Fruit fly (Drosophila melanogaster) whole organism, embryonic: ENCODE results near the gene fne.

Experiments used
- CG10209 ChIP-seq: fragments of 200-800 bp; sonication (Bioruptor generic); optimal IDR thresholded peaks from 3 replicates; lab custom pipeline; 2017; ENCODE audit warnings: missing biosample characterization, mild to moderate bottlenecking, missing genetic modification characterization, missing genetic modification reagents
- CG10267 ChIP-seq: fragments of 200-800 bp; sonication (Bioruptor generic); optimal IDR thresholded peaks from 2 replicates; lab custom pipeline; 2018; ENCODE audit warnings: missing biosample characterization, mild to moderate bottlenecking, missing genetic modification characterization, moderate library complexity
- CG11085 ChIP-seq: fragments of 200-800 bp; sonication (Bioruptor generic); IDR thresholded peaks from 2 replicates; pipeline ENCODE4 v1.3.6; 2022; ENCODE audit warnings: missing biosample characterization, missing genetic modification characterization
- CG11695 ChIP-seq: fragments of 200-800 bp; sonication (Bioruptor generic); IDR thresholded peaks from 3 replicates; pipeline ENCODE4 v1.3.6; 2022; ENCODE audit warnings: missing biosample characterization, missing genetic modification characterization
- CG12659 ChIP-seq: fragments of 200-800 bp; sonication (Bioruptor generic); optimal IDR thresholded peaks from 3 replicates; lab custom pipeline; 2017; ENCODE audit warnings: mild to moderate bottlenecking, missing biosample characterization, missing genetic modification reagents, missing genetic modification characterization
- CG14667 ChIP-seq: fragments of 200-800 bp; sonication (Bioruptor generic); IDR thresholded peaks from 2 replicates; pipeline ENCODE4 v1.3.6; 2022; ENCODE audit warnings: missing biosample characterization, missing genetic modification characterization
- CG17186 ChIP-seq: fragments of 200-800 bp; sonication (Bioruptor generic); optimal IDR thresholded peaks from 3 replicates; lab custom pipeline; 2017; ENCODE audit warnings: missing biosample characterization, missing genetic modification reagents, missing genetic modification characterization
- CG17829 ChIP-seq: fragments of 200-800 bp; optimal IDR thresholded peaks from 2 replicates; lab custom pipeline; 2019; ENCODE audit warnings: missing biosample characterization, mild to moderate bottlenecking, missing genetic modification characterization, moderate library complexity
- CG2678 ChIP-seq: fragments of 200-800 bp; sonication (Bioruptor generic); optimal IDR thresholded peaks from 3 replicates; lab custom pipeline; 2019; ENCODE audit warnings: missing biosample characterization, mild to moderate bottlenecking, missing genetic modification characterization, moderate library complexity
- CG2712 ChIP-seq: fragments of 200-800 bp; optimal IDR thresholded peaks from 3 replicates; lab custom pipeline; 2019; ENCODE audit warnings: missing biosample characterization, mild to moderate bottlenecking, missing genetic modification characterization, moderate library complexity
- CG34422 ChIP-seq: fragments of 200-800 bp; sonication (Bioruptor generic); IDR thresholded peaks from 3 replicates; pipeline ENCODE4 v1.3.6; 2022; ENCODE audit warnings: missing biosample characterization, missing genetic modification characterization
- CG6791 ChIP-seq: fragments of 200-800 bp; sonication (Bioruptor generic); IDR thresholded peaks from 3 replicates; pipeline ENCODE4 v1.3.6; 2022; ENCODE audit warnings: missing biosample characterization, missing genetic modification characterization; ENCODE audit not compliant: partially characterized antibody
- CG6854 ChIP-seq: fragments of 200-800 bp; sonication (Bioruptor generic); optimal IDR thresholded peaks from 3 replicates; lab custom pipeline; 2017; ENCODE audit warnings: missing biosample characterization, mild to moderate bottlenecking, missing genetic modification characterization
- CG8089 ChIP-seq: fragments of 200-800 bp; sonication (Bioruptor generic); optimal IDR thresholded peaks from 3 replicates; lab custom pipeline; 2016; ENCODE audit warnings: missing biosample characterization, missing genetic modification characterization
- CG9727 ChIP-seq: fragments of 200-800 bp; sonication (Bioruptor generic); optimal IDR thresholded peaks from 3 replicates; lab custom pipeline; 2017; ENCODE audit warnings: missing biosample characterization, mild to moderate bottlenecking, missing genetic modification characterization
- D19A ChIP-seq: fragments of 200-800 bp; optimal IDR thresholded peaks from 3 replicates; lab custom pipeline; 2019; ENCODE audit warnings: missing biosample characterization, mild to moderate bottlenecking, missing genetic modification characterization, moderate library complexity
- D19B ChIP-seq: fragments of 200-800 bp; sonication (Bioruptor generic); optimal IDR thresholded peaks from 2 replicates; lab custom pipeline; 2017; ENCODE audit warnings: missing biosample characterization, mild to moderate bottlenecking, missing genetic modification characterization
- Doc3 ChIP-seq: fragments of 200-800 bp; sonication (Bioruptor generic); IDR thresholded peaks from 3 replicates; pipeline ENCODE4 v1.3.6; 2022; ENCODE audit warnings: missing biosample characterization, missing genetic modification characterization; ENCODE audit not compliant: partially characterized antibody
- Dref ChIP-seq: fragments of 200-800 bp; sonication (Bioruptor generic); IDR thresholded peaks from 2 replicates; pipeline ENCODE4 v1.3.6; 2022; ENCODE audit warnings: missing biosample characterization, missing genetic modification characterization
- Eip74EF ChIP-seq, 2 experiments: fragments of 200-800 bp in 1 of 2; fragments of >200 bp in 1 of 2; sonication (Bioruptor generic) in 1 of 2; optimal IDR thresholded peaks; 2 replicates each; lab custom pipeline; 2017 to 2019; ENCODE audit warnings: missing biosample characterization in 2 of 2, missing genetic modification characterization in 2 of 2, mild to moderate bottlenecking in 1 of 2, moderate library complexity in 1 of 2
- Fer1 ChIP-seq: fragments of 200-800 bp; sonication (Bioruptor generic); optimal IDR thresholded peaks from 2 replicates; lab custom pipeline; 2017; ENCODE audit warnings: missing biosample characterization, mild to moderate bottlenecking, missing genetic modification characterization
- Hr3 ChIP-seq: fragments of 200-800 bp; sonication (Bioruptor generic); optimal IDR thresholded peaks from 3 replicates; lab custom pipeline; 2016; ENCODE audit warnings: missing biosample characterization, missing genetic modification characterization
- Hr39 ChIP-seq: fragments of >200 bp; optimal IDR thresholded peaks from 2 replicates; lab custom pipeline; 2017
- Hr51 ChIP-seq, 2 experiments: fragments of 200-800 bp; sonication (Bioruptor generic); optimal IDR thresholded peaks; 2 replicates in 1 of 2; 3 replicates in 1 of 2; lab custom pipeline; 2016 to 2018; ENCODE audit warnings: missing biosample characterization in 2 of 2, missing genetic modification characterization in 2 of 2, mild to moderate bottlenecking in 1 of 2, moderate library complexity in 1 of 2
- Mad ChIP-seq: fragments of 200-800 bp; sonication (Bioruptor generic); optimal IDR thresholded peaks from 2 replicates; lab custom pipeline; 2016; ENCODE audit warnings: missing biosample characterization, missing genetic modification characterization
- NfI ChIP-seq: fragments of 200-800 bp; sonication (Bioruptor generic); optimal IDR thresholded peaks from 3 replicates; lab custom pipeline; 2018; ENCODE audit warnings: missing biosample characterization, mild to moderate bottlenecking, missing genetic modification characterization, moderate library complexity
- Oli ChIP-seq: fragments of 200-800 bp; sonication (Bioruptor generic); optimal IDR thresholded peaks from 2 replicates; lab custom pipeline; 2018; ENCODE audit warnings: missing biosample characterization, mild to moderate bottlenecking, missing genetic modification characterization, moderate library complexity
- Six4 ChIP-seq: fragments of 200-800 bp; sonication (Bioruptor generic); optimal IDR thresholded peaks from 2 replicates; lab custom pipeline; 2016; ENCODE audit warnings: missing biosample characterization, missing genetic modification characterization
- Ssrp ChIP-seq: fragments of 200-800 bp; sonication (Bioruptor generic); optimal IDR thresholded peaks from 2 replicates; lab custom pipeline; 2018; ENCODE audit warnings: missing biosample characterization, mild to moderate bottlenecking, missing genetic modification characterization, moderate library complexity
- Vsx1 ChIP-seq: fragments of 200-800 bp; sonication (Bioruptor generic); optimal IDR thresholded peaks from 2 replicates; lab custom pipeline; 2017; ENCODE audit warnings: missing biosample characterization, mild to moderate bottlenecking, missing genetic modification characterization, missing genetic modification reagents
- ase ChIP-seq: fragments of 200-800 bp; sonication (Bioruptor generic); IDR thresholded peaks from 3 replicates; pipeline ENCODE4 v1.3.6; 2022; ENCODE audit warnings: missing biosample characterization, missing genetic modification characterization
- bigmax ChIP-seq: fragments of 200-800 bp; sonication (Bioruptor generic); optimal IDR thresholded peaks from 2 replicates; lab custom pipeline; 2018; ENCODE audit warnings: missing biosample characterization, mild to moderate bottlenecking, missing genetic modification characterization
- chinmo ChIP-seq: fragments of 200-800 bp; sonication (Bioruptor generic); IDR thresholded peaks from 4 replicates; pipeline ENCODE4 v1.3.6; 2022; ENCODE audit warnings: missing biosample characterization, missing genetic modification characterization; ENCODE audit not compliant: partially characterized antibody
- ci ChIP-seq: fragments of 200-800 bp; sonication (Bioruptor generic); IDR thresholded peaks from 3 replicates; pipeline ENCODE4 v1.3.6; 2022; ENCODE audit warnings: missing biosample characterization, missing genetic modification characterization
- dysf ChIP-seq: fragments of 200-800 bp; sonication (Bioruptor generic); IDR thresholded peaks from 3 replicates; pipeline ENCODE4 v1.3.6; 2022; ENCODE audit warnings: missing biosample characterization, missing genetic modification characterization
- en ChIP-seq: fragments of 200-800 bp; sonication (Bioruptor generic); optimal IDR thresholded peaks from 2 replicates; lab custom pipeline; 2016; ENCODE audit warnings: missing biosample characterization, missing genetic modification characterization
- esg ChIP-seq: fragments of 200-800 bp; sonication (Bioruptor generic); conservative IDR thresholded peaks from 2 replicates; pipeline ENCODE4 v1.3.6; 2022; ENCODE audit warnings: missing biosample characterization, missing genetic modification characterization
- exex ChIP-seq: fragments of 200-800 bp; sonication (Bioruptor generic); optimal IDR thresholded peaks from 4 replicates; lab custom pipeline; 2018; ENCODE audit warnings: missing biosample characterization, mild to moderate bottlenecking, missing genetic modification characterization, moderate library complexity
- ind ChIP-seq: fragments of 200-800 bp; sonication (Bioruptor generic); optimal IDR thresholded peaks from 3 replicates; lab custom pipeline; 2016; ENCODE audit warnings: missing biosample characterization, missing genetic modification characterization
- lmd ChIP-seq: fragments of 200-800 bp; sonication (Bioruptor generic); IDR thresholded peaks from 2 replicates; pipeline ENCODE4 v1.3.6; 2022; ENCODE audit warnings: missing biosample characterization, missing genetic modification characterization
- p53 ChIP-seq: fragments of 200-800 bp; sonication (Bioruptor generic); optimal IDR thresholded peaks from 2 replicates; lab custom pipeline; 2016; ENCODE audit warnings: missing biosample characterization, missing genetic modification characterization
- peb ChIP-seq: fragments of 200-800 bp; sonication (Bioruptor generic); IDR thresholded peaks from 2 replicates; pipeline ENCODE4 v1.3.6; 2022; ENCODE audit warnings: missing biosample characterization, missing genetic modification characterization
- row ChIP-seq: fragments of 200-800 bp; sonication (Bioruptor generic); IDR thresholded peaks from 3 replicates; pipeline ENCODE4 v1.3.6; 2022; ENCODE audit warnings: missing biosample characterization, missing genetic modification characterization
- sim ChIP-seq: fragments of 200-800 bp; sonication (Bioruptor generic); IDR thresholded peaks from 2 replicates; pipeline ENCODE4 v1.3.6; 2022; ENCODE audit warnings: missing biosample characterization, missing genetic modification characterization
- slp2 ChIP-seq: fragments of 200-800 bp; sonication (Bioruptor generic); optimal IDR thresholded peaks from 2 replicates; lab custom pipeline; 2016; ENCODE audit warnings: missing biosample characterization, missing genetic modification characterization
- sna ChIP-seq: fragments of 200-800 bp; sonication (Bioruptor generic); IDR thresholded peaks from 2 replicates; pipeline ENCODE4 v1.3.6; 2022; ENCODE audit warnings: missing biosample characterization, missing genetic modification characterization; ENCODE audit not compliant: partially characterized antibody
- tin ChIP-seq: fragments of 200-800 bp; sonication (Bioruptor generic); optimal IDR thresholded peaks from 3 replicates; lab custom pipeline; 2016; ENCODE audit warnings: missing biosample characterization, missing genetic modification characterization
- tx ChIP-seq: fragments of 200-800 bp; sonication (Bioruptor generic); optimal IDR thresholded peaks from 2 replicates; lab custom pipeline; 2016; ENCODE audit warnings: missing biosample characterization, missing genetic modification characterization
- usp ChIP-seq: fragments of >200 bp; optimal IDR thresholded peaks from 2 replicates; lab custom pipeline; 2017; ENCODE audit warnings: missing biosample characterization, missing genetic modification characterization

The fne gene

DNA sequence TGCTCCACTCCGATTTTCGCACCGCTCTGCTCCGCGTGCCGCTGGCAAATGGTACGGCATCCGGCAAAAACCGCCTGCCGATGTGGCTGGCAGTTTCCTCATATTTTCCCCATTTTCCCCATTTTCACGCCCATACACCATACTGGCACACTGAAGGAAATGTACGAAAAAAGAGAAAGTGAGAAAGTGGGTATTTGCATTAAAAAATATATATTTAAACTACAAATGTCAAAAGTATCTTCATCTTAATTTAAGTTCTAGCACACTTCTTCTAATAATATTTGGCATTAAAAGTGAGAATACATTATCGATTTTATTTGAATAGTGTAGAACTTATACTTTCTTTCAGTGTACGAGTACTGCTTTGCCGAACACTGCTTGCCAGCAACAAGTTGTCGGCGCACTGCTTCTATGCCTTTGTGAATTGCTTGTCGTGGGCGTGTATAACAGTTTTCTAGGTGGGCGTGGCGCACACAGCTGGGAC, 40.2 kb downstream of the fne start, which contains the start of gene hec (continued):
- TF ChIP-seq CG6854 (no peak), CG6791 (GFP tag; lab: Robert Waterston, UW) (no peak), CG2678 (tag; lab: Kevin White, UChicago) (peak; percentile 55), D19A (tag; lab: Kevin White, UChicago) (no peak), Oli (peak; percentile 24), D19B (no peak), sna (GFP tag; lab: Robert Waterston, UW) (no peak), dysf (GFP tag; lab: Robert Waterston, UW) (peak; percentile 52; the same call in 2 of the 3 replicates), Doc3 (GFP tag; lab: Robert Waterston, UW) (no peak), Six4 (GFP tag; lab: Kevin White, UChicago) (no peak), peb (GFP tag; lab: Robert Waterston, UW) (no peak), p53 (no peak), CG17829 (no peak), row (GFP tag; lab: Robert Waterston, UW) (no peak; the same call in 2 of the 3 replicates), tin (GFP tag; lab: Kevin White, UChicago) (no peak), Mad (GFP tag; lab: Kevin White, UChicago) (no peak), ci (GFP tag; lab: Robert Waterston, UW) (no peak), Dref (GFP tag; lab: Robert Waterston, UW) (no peak), CG12659 (GFP tag; lab: Kevin White, UChicago) (peak; percentile 7), CG10267 (tag; lab: Kevin White, UChicago) (no peak), slp2 (no peak), usp (GFP tag; lab: Kevin White, UChicago) (no peak), Hr51 (GFP tag; optimal IDR thresholded peaks at IDR 0.05; lab: Kevin White, UChicago) (peak in 1 of 2 experiments; percentile 43), en (GFP tag; lab: Kevin White, UChicago) (no peak), Eip74EF (GFP tag; optimal IDR thresholded peaks at IDR 0.05; lab: Kevin White, UChicago) (no peak), Fer1 (peak; percentile 50), CG2712 (tag; lab: Kevin White, UChicago) (no peak), CG34422 (GFP tag; lab: Robert Waterston, UW) (no peak), bigmax (GFP tag; lab: Kevin White, UChicago) (no peak), exex (tag; lab: Kevin White, UChicago) (no peak), CG8089 (GFP tag; lab: Kevin White, UChicago) (no peak), chinmo (GFP tag; lab: Robert Waterston, UW) (no peak), CG10209 (peak; percentile 9), CG11695 (GFP tag; lab: Robert Waterston, UW) (no peak), CG9727 (GFP tag; lab: Kevin White, UChicago) (peak; percentile 12), tx (GFP tag; lab: Kevin White, UChicago) (no peak)

- no peak for TF ChIP-seq sim
- TF ChIP-seq D19A (tag; lab: Kevin White, UChicago) = no peak
- no peak for TF ChIP-seq bigmax (GFP tag; lab: Kevin White, UChicago)
- TF ChIP-seq esg (GFP tag; lab: Robert Waterston, UW) = no peak
- TF ChIP-seq CG17186 (GFP tag; lab: Kevin White, UChicago) = no peak
- no peak for TF ChIP-seq Vsx1 (GFP tag; lab: Kevin White, UChicago)
- TF ChIP-seq CG11085 (GFP tag; lab: Robert Waterston, UW) = no peak
- no peak for TF ChIP-seq ase (GFP tag; lab: Robert Waterston, UW)
- no peak for TF ChIP-seq Ssrp
- TF ChIP-seq ind (GFP tag; lab: Kevin White, UChicago) = no peak
- no peak for TF ChIP-seq Hr39 (lab: Kevin White, UChicago)
- TF ChIP-seq NfI (GFP tag; lab: Kevin White, UChicago) = no peak
- TF ChIP-seq CG14667 = no peak
- TF ChIP-seq Hr3 (GFP tag; lab: Kevin White, UChicago) = no peak
- TF ChIP-seq lmd (GFP tag; lab: Robert Waterston, UW) = no peak
Measured at dm6 chrX:12958920-12959319, 41.6 kb downstream of the fne start, which contains the start of gene CG32642. Gene CG32642, plus strand, starts transcription at chrX:12959220.
